Fruit fly (Drosophila melanogaster) whole organism: ENCODE results near the gene Usp39.

Source experiments
- CG8478 ChIP-seq: fragments of >200 bp; optimal IDR thresholded peaks from 2 replicates; lab custom pipeline; 2018; ENCODE audit warnings: inconsistent platforms
- Dll ChIP-seq: fragments of >200 bp; optimal IDR thresholded peaks from 2 replicates; lab custom pipeline; 2017
- EcR ChIP-seq, 2 experiments: fragments of >200 bp; optimal IDR thresholded peaks; 2 replicates each; lab custom pipeline; 2017; ENCODE audit warnings: missing biosample characterization in 2 of 2, missing genetic modification characterization in 2 of 2, missing genetic modification reagents in 2 of 2
- pan ChIP-seq: fragments of >200 bp; optimal IDR thresholded peaks from 2 replicates; lab custom pipeline; 2017
- psq ChIP-seq: fragments of >200 bp; optimal IDR thresholded peaks from 2 replicates; lab custom pipeline; 2017
- usp ChIP-seq: fragments of >200 bp; optimal IDR thresholded peaks from 2 replicates; lab custom pipeline; 2017; ENCODE audit warnings: missing biosample characterization, missing genetic modification characterization, mixed read lengths

Gene Usp39

DNA sequence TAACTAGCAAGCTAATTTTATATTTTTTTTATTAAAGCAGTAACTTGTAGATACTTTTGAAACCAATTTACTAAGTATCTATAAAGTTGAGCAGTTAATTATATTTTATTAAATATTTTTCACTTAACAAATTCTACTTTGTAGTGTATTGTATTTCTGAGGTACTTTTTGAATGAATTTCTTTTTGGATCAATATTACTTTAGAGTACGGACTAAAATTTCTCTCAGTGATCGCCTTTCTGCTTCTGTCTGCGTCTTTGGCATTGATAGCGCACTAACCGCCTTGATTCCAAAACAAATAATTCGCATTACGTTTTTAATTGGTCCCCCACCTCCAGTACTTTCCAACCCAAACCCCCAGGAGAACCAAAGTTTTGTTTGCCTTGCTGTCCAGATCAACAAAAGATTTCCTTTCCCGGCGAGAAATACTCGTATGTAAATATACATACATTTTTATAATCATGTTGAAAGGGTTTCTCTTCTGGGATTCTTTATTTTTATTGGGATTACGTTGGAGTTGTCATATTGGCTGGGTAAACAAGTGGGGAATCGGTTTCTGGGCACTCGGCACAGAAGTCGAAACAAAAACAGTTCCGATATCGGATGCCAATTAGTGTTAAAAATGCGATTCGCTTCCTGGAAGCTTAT is 18.9 kb upstream of the Usp39 start:
- TF ChIP-seq CG8478 (lab: Kevin White, UChicago) (no peak), usp (GFP tag; lab: Kevin White, UChicago) (no peak), psq (lab: Kevin White, UChicago) (no peak), Dll (lab: Kevin White, UChicago) (no peak), pan (lab: Kevin White, UChicago) (no peak), EcR (GFP tag; optimal IDR thresholded peaks at IDR 0.05; lab: Kevin White, UChicago) (no peak)

DNA sequence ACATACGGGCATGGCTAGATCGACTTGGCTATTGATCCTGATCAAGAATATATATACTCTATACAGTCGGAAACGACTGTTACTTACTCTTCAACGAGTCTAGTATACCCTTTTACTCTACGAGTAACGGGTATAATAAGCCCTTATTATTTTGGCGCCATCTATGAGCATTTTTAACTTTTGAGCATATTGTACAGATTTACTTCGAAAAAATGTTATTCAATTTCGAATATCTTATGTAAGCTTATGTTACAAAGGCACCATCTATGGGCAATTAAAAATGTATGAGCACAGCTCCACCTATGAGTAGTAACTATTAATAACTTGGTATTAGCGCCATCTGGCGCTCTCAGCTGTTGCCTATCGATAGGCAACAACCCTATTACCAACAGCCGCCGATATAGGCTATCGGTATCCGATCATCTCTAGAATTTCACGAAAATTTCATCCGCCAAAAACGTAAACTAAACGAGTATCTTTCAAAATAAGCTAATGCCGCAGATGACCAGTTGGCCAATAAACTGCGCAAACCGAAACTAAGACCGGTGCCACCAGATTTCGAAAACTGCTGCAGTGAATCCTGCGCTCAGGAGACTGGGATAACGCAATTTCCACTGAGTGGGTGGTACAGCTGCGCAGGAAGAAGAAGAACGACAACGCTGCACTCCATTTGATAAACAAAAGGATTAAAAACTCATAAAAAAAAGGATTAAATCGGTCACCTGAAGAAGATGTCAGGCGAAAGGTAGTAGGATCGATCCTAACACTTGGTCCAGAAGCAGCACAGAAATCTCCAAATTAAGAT is 14.6 kb upstream of the Usp39 start, which contains the start of gene htk:
Gene htk, plus strand, starts transcription at position 435 of the 805 bp plus-strand sequence.
- TF ChIP-seq CG8478 (lab: Kevin White, UChicago) (no peak), usp (GFP tag; lab: Kevin White, UChicago) (no peak), EcR (GFP tag; optimal IDR thresholded peaks at IDR 0.05; lab: Kevin White, UChicago) (no peak), pan (lab: Kevin White, UChicago) (no peak), psq (lab: Kevin White, UChicago) (no peak), Dll (lab: Kevin White, UChicago) (no peak)

- TF ChIP-seq CG8478 (lab: Kevin White, UChicago): no peak
- TF ChIP-seq Dll (lab: Kevin White, UChicago): no peak
- TF ChIP-seq usp (GFP tag; lab: Kevin White, UChicago): no peak
- TF ChIP-seq psq (lab: Kevin White, UChicago): no peak
- TF ChIP-seq EcR (GFP tag; optimal IDR thresholded peaks at IDR 0.05; lab: Kevin White, UChicago): no peak
- TF ChIP-seq pan (lab: Kevin White, UChicago): no peak
Observed at dm6 chrX:18848338-18849021, 9.5 kb upstream of the Usp39 start, which contains the start of gene shop. Gene shop (minus strand): TSS chrX:18848566.

DNA sequence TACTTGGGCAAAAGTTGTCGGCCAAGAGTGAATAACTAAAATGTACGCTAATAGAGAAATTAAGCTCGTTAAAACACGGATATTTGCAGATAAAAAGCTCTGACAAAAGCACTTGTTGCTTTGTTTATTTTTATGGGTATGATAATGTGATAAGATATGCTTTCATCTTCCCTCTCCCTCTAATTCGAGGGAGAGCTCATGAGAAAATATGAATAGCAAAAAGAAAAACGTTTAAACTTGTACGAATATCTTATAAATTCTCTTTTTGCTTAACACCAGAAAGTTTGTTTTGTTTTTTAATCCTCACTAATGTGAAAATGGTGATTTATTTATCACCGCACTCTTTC is 9.0 kb upstream of the Usp39 start:
- TF ChIP-seq psq (lab: Kevin White, UChicago): no peak
- TF ChIP-seq CG8478 (lab: Kevin White, UChicago): no peak
- no peak for TF ChIP-seq usp (GFP tag; lab: Kevin White, UChicago)
- TF ChIP-seq pan (lab: Kevin White, UChicago): no peak
- TF ChIP-seq Dll (lab: Kevin White, UChicago): no peak
- no peak for TF ChIP-seq EcR (GFP tag; optimal IDR thresholded peaks at IDR 0.05; lab: Kevin White, UChicago)

dm6 chrX:18857356-18857807 is 621 bp upstream of the Usp39 start, which contains the start of gene CG7322:
Gene CG7322 (minus strand): TSS chrX:18857757.
- TF ChIP-seq EcR (GFP tag; optimal IDR thresholded peaks at IDR 0.05; lab: Kevin White, UChicago) (no peak), usp (GFP tag; lab: Kevin White, UChicago) (no peak), psq (lab: Kevin White, UChicago) (no peak)

dm6 chrX:18860074-18860473 is 2.1 kb downstream of the Usp39 start, which contains the start of gene CG32544:
Gene CG32544 (plus strand): TSS chrX:18860284.
- TF ChIP-seq usp (GFP tag; lab: Kevin White, UChicago): no peak
- TF ChIP-seq pan (lab: Kevin White, UChicago): no peak
- TF ChIP-seq EcR (GFP tag; optimal IDR thresholded peaks at IDR 0.05; lab: Kevin White, UChicago): no peak
- no peak for TF ChIP-seq CG8478 (lab: Kevin White, UChicago)

- TF ChIP-seq psq (lab: Kevin White, UChicago) (no peak), CG8478 (lab: Kevin White, UChicago) (peak; percentile 82)
Observed at dm6 chrX:18863748-18864482, 5.9 kb downstream of the Usp39 start, which contains the start of the genes CG7326 and Dora. Gene CG7326 (minus strand): TSS chrX:18863776. Gene Dora (plus strand): TSS chrX:18863950.

dm6 chrX:18864483-18865358 is 6.7 kb downstream of the Usp39 start:
- no peak for TF ChIP-seq psq (lab: Kevin White, UChicago)
- TF ChIP-seq EcR (GFP tag; optimal IDR thresholded peaks at IDR 0.05; lab: Kevin White, UChicago): no peak
- no peak for TF ChIP-seq CG8478 (lab: Kevin White, UChicago)

dm6 chrX:18866289-18866832 is 8.4 kb downstream of the Usp39 start:
- TF ChIP-seq pan (lab: Kevin White, UChicago): no peak
- no peak for TF ChIP-seq CG8478 (lab: Kevin White, UChicago)
- no peak for TF ChIP-seq psq (lab: Kevin White, UChicago)
- TF ChIP-seq EcR (GFP tag; optimal IDR thresholded peaks at IDR 0.05; lab: Kevin White, UChicago): no peak
- TF ChIP-seq Dll (lab: Kevin White, UChicago): no peak

DNA sequence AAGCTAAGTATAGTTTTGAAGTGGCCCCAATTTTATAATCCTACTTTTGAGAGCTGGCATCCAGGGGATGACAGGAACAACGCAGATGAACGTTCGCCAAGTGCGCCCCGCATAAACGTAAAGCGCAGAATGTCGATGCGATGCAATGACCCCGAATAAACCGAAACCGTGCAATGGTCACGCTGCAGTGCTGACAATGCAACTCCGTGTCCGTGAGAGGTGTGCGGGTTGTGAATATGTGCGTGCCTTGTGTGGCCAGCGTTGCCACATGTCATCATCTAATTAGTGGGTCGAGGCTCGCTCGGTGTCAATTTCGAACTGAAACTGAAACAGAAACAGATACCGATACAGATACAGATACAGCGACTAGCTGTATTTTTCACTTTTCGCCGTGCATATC is 10.1 kb downstream of the Usp39 start:
- no peak for TF ChIP-seq psq (lab: Kevin White, UChicago)
- no peak for TF ChIP-seq usp (GFP tag; lab: Kevin White, UChicago)
- TF ChIP-seq pan (lab: Kevin White, UChicago): no peak
- TF ChIP-seq CG8478 (lab: Kevin White, UChicago): no peak
- TF ChIP-seq EcR (GFP tag; optimal IDR thresholded peaks at IDR 0.05; lab: Kevin White, UChicago): no peak
- TF ChIP-seq Dll (lab: Kevin White, UChicago): no peak
